Worm (Caenorhabditis elegans) whole organism, L1 larva: ENCODE measurements around the gene clec-63.

Source experiments
- blmp-1 ChIP-seq: fragments of 150-350 bp; optimal IDR thresholded peaks from 2 replicates; lab custom pipeline; 2014; ENCODE audit warnings: missing biosample characterization, missing genetic modification characterization
- sox-4 ChIP-seq: sonication (generic microtip); optimal IDR thresholded peaks from 2 replicates; lab custom pipeline; 2016; ENCODE audit warnings: missing genetic modification characterization, missing compliant biosample characterization
- ztf-4 ChIP-seq: fragments of 150-350 bp; optimal IDR thresholded peaks from 2 replicates; lab custom pipeline; 2014; ENCODE audit warnings: missing biosample characterization, missing genetic modification characterization

- TF ChIP-seq sox-4 (tag; lab: Kevin White, UChicago) (peak; percentile 42), blmp-1 (tag; lab: Kevin White, UChicago) (peak; percentile 22), ztf-4 (no peak)
Measured at ce11 chrII:12914514-12915075, 19.2 kb downstream of the clec-63 start, which contains the start of gene F35C5.12.
